Fruit fly (Drosophila melanogaster): ENCODE data around the gene msi.

msi gene

DNA sequence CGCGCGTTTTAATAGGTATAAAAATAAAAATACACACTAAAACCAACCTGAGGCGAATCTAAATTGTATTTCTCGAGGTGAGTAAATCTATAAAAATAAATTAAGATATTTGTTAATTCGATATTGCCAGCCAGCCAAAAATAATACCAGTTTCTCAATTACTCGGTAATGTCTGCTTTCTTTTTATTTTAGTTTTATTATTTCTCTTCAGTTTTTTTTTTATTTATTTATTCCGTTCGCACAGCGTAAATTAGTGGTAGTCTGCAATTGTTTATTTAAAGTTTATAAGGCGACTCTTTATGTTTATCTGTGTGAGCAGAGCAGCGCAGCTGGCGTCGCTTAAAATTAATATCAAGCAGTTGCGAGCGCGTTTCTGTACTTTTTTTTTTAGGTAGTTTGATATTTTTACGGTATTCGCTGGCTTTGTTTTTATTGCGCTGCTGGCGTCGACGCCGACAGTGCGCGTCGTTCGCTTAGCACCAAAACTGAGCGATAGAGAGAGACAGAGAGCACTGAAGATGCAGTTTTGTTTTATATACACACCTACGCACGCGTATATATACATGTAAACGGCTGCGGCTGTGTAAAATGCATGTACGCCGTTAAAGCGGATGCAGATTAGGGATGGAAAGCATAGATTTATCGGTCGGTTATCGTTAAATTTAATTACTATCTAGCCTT is 131.8 kb downstream of the msi start:
- TF ChIP-seq CG17801 (GFP tag; optimal IDR thresholded peaks at IDR 0.05; ENCODE audit: partially characterized antibody): peak; percentile 87

- no peak for TF ChIP-seq CG17801 (GFP tag; optimal IDR thresholded peaks at IDR 0.05; ENCODE audit: partially characterized antibody)
Observed at dm6 chr3R:25648258-25648606, 132.3 kb downstream of the msi start.

DNA sequence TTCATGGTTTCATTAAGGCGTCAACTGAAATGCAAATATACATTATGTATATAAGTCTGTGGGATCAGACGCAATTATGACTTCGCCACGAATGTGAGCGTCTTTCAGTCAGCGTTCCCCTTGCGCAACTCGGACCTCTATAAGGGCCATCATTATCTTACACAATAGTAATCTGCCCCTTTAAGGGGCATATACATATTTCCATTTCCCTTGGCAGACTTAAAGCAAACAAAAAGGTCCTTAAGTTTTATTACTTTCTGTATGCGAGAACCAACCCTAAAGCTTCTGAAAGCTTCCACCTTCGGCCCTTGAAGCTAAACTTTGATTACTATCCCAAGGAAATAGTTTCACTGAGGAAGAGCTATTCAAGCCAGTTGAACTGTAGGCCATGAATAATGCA is 134.5 kb downstream of the msi start:
- no peak for TF ChIP-seq CG17801 (GFP tag; optimal IDR thresholded peaks at IDR 0.05; ENCODE audit: partially characterized antibody)

DNA sequence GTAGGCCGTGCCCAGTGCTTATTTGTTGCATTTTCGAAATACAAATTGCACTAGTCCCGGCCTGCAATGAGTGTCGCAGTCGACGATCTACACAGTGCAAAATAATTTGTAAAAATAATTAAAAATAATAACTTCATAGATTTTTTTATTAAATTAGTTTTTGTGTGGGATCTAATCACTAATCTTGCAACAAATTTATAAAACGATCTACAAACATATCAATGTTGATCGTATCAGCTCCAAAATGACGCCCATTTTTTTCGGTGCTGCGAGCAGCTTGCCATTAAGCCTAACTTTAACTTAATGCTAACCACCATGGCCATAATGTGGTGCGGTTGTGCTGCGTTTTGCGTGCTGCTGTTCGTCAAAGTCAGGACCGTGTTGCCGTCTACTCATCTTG is 135.5 kb downstream of the msi start:
- TF ChIP-seq CG17801 (GFP tag; optimal IDR thresholded peaks at IDR 0.05; ENCODE audit: partially characterized antibody): peak; percentile 48

dm6 chr3R:25652066-25652720 is 136.3 kb downstream of the msi start:
- TF ChIP-seq CG17801 (GFP tag; optimal IDR thresholded peaks at IDR 0.05; ENCODE audit: partially characterized antibody): peak; percentile 24
